Fruit fly (Drosophila melanogaster) whole organism, prepupa: ENCODE measurements around the gene Kmn1.

Experiments used
- CG10631 ChIP-seq: fragments of 200-800 bp; sonication (Bioruptor generic); optimal IDR thresholded peaks from 2 replicates; lab custom pipeline; 2016; ENCODE audit warnings: missing biosample characterization, missing genetic modification characterization
- CG11762 ChIP-seq: fragments of 200-800 bp; sonication (Bioruptor generic); optimal IDR thresholded peaks from 3 replicates; lab custom pipeline; 2016; ENCODE audit warnings: missing biosample characterization, missing genetic modification characterization; ENCODE audit not compliant: insufficient read depth
- CG31627 ChIP-seq: fragments of 200-800 bp; sonication (Bioruptor generic); optimal IDR thresholded peaks from 3 replicates; lab custom pipeline; 2016; ENCODE audit warnings: missing biosample characterization, missing genetic modification characterization
- CG6792 ChIP-seq: fragments of 200-800 bp; sonication (Bioruptor generic); optimal IDR thresholded peaks from 3 replicates; lab custom pipeline; 2016; ENCODE audit warnings: missing biosample characterization, missing genetic modification characterization
- Ets21C ChIP-seq: fragments of 200-800 bp; sonication (Bioruptor generic); optimal IDR thresholded peaks from 3 replicates; lab custom pipeline; 2016; ENCODE audit warnings: missing biosample characterization, missing genetic modification characterization
- Hr39 ChIP-seq: fragments of 200-800 bp; sonication (Bioruptor generic); optimal IDR thresholded peaks from 2 replicates; lab custom pipeline; 2016; ENCODE audit warnings: missing biosample characterization, missing genetic modification characterization
- Hr4 ChIP-seq: fragments of 200-800 bp; sonication (Bioruptor generic); optimal IDR thresholded peaks from 3 replicates; lab custom pipeline; 2016; ENCODE audit warnings: missing biosample characterization, missing genetic modification characterization
- fd85E ChIP-seq: fragments of 200-800 bp; sonication (Bioruptor generic); optimal IDR thresholded peaks from 3 replicates; lab custom pipeline; 2016; ENCODE audit warnings: missing biosample characterization, missing genetic modification characterization
- salr ChIP-seq, 2 experiments: fragments of 200-800 bp; sonication (Bioruptor generic); optimal IDR thresholded peaks; 3 replicates each; lab custom pipeline; 2016 to 2018; ENCODE audit warnings: missing biosample characterization in 2 of 2, missing genetic modification characterization in 2 of 2, mild to moderate bottlenecking in 1 of 2
- vri ChIP-seq: fragments of 200-800 bp; sonication (Bioruptor generic); optimal IDR thresholded peaks from 3 replicates; lab custom pipeline; 2016; ENCODE audit warnings: missing biosample characterization, mild to moderate bottlenecking, missing genetic modification characterization

DNA sequence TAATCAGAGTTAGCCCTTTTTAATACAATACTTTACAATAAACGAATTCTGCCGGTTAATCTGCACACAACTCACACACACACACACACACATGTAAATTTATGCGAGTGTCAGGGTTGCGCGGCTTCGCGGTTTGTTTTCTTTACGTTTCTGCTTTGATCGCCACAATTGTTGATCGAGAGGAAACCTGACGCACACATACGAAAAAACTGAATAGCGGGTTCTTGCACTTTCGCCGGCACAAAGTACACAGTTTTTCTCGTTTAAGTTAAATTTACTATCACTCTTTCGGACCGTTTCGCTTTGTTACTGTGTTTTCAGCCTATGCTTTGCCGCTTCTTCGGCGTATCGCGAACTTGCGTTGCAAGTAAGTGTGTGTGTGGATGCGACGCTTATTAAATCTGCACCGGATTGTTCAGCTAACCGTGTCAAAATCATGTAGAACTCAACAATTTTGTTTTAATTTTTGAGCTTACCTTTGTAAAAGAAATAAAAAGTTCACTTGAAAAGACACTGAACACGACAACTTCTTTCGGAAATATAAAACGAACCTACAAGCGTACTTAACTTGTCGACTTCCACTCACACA is 38.9 kb upstream of the Kmn1 start:
- TF ChIP-seq Ets21C (GFP tag; lab: Kevin White, UChicago), result no peak
- no peak for TF ChIP-seq salr (GFP tag; optimal IDR thresholded peaks at IDR 0.05; lab: Kevin White, UChicago)
- no peak for TF ChIP-seq vri (GFP tag; lab: Kevin White, UChicago)
- no peak for TF ChIP-seq CG10631 (GFP tag; lab: Kevin White, UChicago)
- TF ChIP-seq fd85E (GFP tag; lab: Kevin White, UChicago), result no peak
- TF ChIP-seq Hr4 (GFP tag; lab: Kevin White, UChicago), result no peak
- no peak for TF ChIP-seq CG6792 (GFP tag; lab: Kevin White, UChicago)
- TF ChIP-seq CG11762 (GFP tag; lab: Kevin White, UChicago), result no peak
- no peak for TF ChIP-seq Hr39 (GFP tag; lab: Kevin White, UChicago)
- no peak for TF ChIP-seq CG31627 (GFP tag; lab: Kevin White, UChicago)
